Fruit fly (Drosophila melanogaster) whole organism, wandering third instar larva: Measurements from ENCODE around the gene waw.

Source experiments
- Abd-B ChIP-seq: fragments of >200 bp; optimal IDR thresholded peaks from 2 replicates; lab custom pipeline; 2017; ENCODE audit warnings: missing biosample characterization, missing genetic modification characterization
- CG9705 ChIP-seq: fragments of 200-800 bp; sonication (Bioruptor generic); optimal IDR thresholded peaks from 2 replicates; lab custom pipeline; 2018; ENCODE audit warnings: missing biosample characterization, mild to moderate bottlenecking, missing genetic modification characterization
- GATAd ChIP-seq: sonication (Bioruptor generic); optimal IDR thresholded peaks from 2 replicates; lab custom pipeline; 2016; ENCODE audit warnings: missing biosample characterization, missing genetic modification characterization
- br ChIP-seq: fragments of 200-800 bp; sonication (Bioruptor generic); optimal IDR thresholded peaks from 2 replicates; lab custom pipeline; 2016; ENCODE audit warnings: missing biosample characterization, missing genetic modification characterization
- fru ChIP-seq: fragments of 200-800 bp; sonication (Bioruptor generic); optimal IDR thresholded peaks from 3 replicates; lab custom pipeline; 2016; ENCODE audit warnings: missing biosample characterization, mild to moderate bottlenecking, missing genetic modification characterization
- h ChIP-seq: fragments of 200-800 bp; sonication (Bioruptor generic); optimal IDR thresholded peaks from 3 replicates; lab custom pipeline; 2016; ENCODE audit warnings: missing biosample characterization, mild to moderate bottlenecking, missing genetic modification characterization

- TF ChIP-seq Abd-B (GFP tag; lab: Kevin White, UChicago) (no peak), GATAd (GFP tag; lab: Kevin White, UChicago) (no peak), h (no peak), fru (no peak), br (no peak), CG9705 (GFP tag; lab: Kevin White, UChicago) (no peak)
Measured at dm6 chrX:21357810-21358671, 4.8 kb upstream of the waw start, which contains the start of gene Septin1.
